Fruit fly (Drosophila melanogaster) whole organism, embryonic: ENCODE measurements around the gene cyr.

Source experiments
- CG10147 ChIP-seq: fragments of 200-800 bp; sonication (Bioruptor generic); optimal IDR thresholded peaks from 2 replicates; lab custom pipeline; 2019; ENCODE audit warnings: missing biosample characterization, mild to moderate bottlenecking, missing genetic modification characterization, moderate library complexity
- CG10267 ChIP-seq: fragments of 200-800 bp; sonication (Bioruptor generic); optimal IDR thresholded peaks from 2 replicates; lab custom pipeline; 2018; ENCODE audit warnings: missing biosample characterization, mild to moderate bottlenecking, missing genetic modification characterization, moderate library complexity
- CG10431 ChIP-seq: fragments of 200-800 bp; sonication (Bioruptor generic); optimal IDR thresholded peaks from 3 replicates; lab custom pipeline; 2018; ENCODE audit warnings: missing biosample characterization, mild to moderate bottlenecking, missing genetic modification characterization
- CG1233 ChIP-seq: fragments of 200-800 bp; sonication (Bioruptor generic); optimal IDR thresholded peaks from 4 replicates; lab custom pipeline; 2018; ENCODE audit warnings: missing biosample characterization, mild to moderate bottlenecking, missing genetic modification characterization
- CG12659 ChIP-seq: fragments of 200-800 bp; sonication (Bioruptor generic); optimal IDR thresholded peaks from 3 replicates; lab custom pipeline; 2017; ENCODE audit warnings: mild to moderate bottlenecking, missing biosample characterization, missing genetic modification reagents, missing genetic modification characterization
- CG14710 ChIP-seq: fragments of 200-800 bp; sonication (Bioruptor generic); optimal IDR thresholded peaks from 3 replicates; lab custom pipeline; 2019; ENCODE audit warnings: missing biosample characterization, mild to moderate bottlenecking, missing genetic modification characterization, moderate library complexity
- CG15601 ChIP-seq: fragments of 200-800 bp; sonication (Bioruptor generic); optimal IDR thresholded peaks from 3 replicates; lab custom pipeline; 2019; ENCODE audit warnings: missing biosample characterization, mild to moderate bottlenecking, missing genetic modification characterization, moderate library complexity
- CG17359 ChIP-seq: fragments of 200-800 bp; sonication (Bioruptor generic); optimal IDR thresholded peaks from 3 replicates; lab custom pipeline; 2018; ENCODE audit warnings: missing biosample characterization, mild to moderate bottlenecking, missing genetic modification characterization, moderate library complexity
- CG17612 ChIP-seq: fragments of 200-800 bp; sonication (Bioruptor generic); IDR thresholded peaks from 2 replicates; pipeline ENCODE4 v1.3.6; 2022; ENCODE audit warnings: missing biosample characterization, missing genetic modification characterization
- CG2678 ChIP-seq: fragments of 200-800 bp; sonication (Bioruptor generic); optimal IDR thresholded peaks from 3 replicates; lab custom pipeline; 2019; ENCODE audit warnings: missing biosample characterization, mild to moderate bottlenecking, missing genetic modification characterization, moderate library complexity
- CG32772 ChIP-seq: fragments of 200-800 bp; sonication (Bioruptor generic); IDR thresholded peaks from 2 replicates; pipeline ENCODE4 v1.3.6; 2022; ENCODE audit warnings: missing biosample characterization, missing genetic modification characterization
- CG3407 ChIP-seq: fragments of 200-800 bp; sonication (Bioruptor generic); optimal IDR thresholded peaks from 2 replicates; lab custom pipeline; 2018; ENCODE audit warnings: missing biosample characterization, mild to moderate bottlenecking, missing genetic modification characterization
- CG34224 ChIP-seq: fragments of 200-800 bp; sonication (Bioruptor generic); IDR thresholded peaks from 3 replicates; pipeline ENCODE4 v1.3.6; 2022; ENCODE audit warnings: missing biosample characterization, missing genetic modification characterization; ENCODE audit not compliant: partially characterized antibody
- CG34376 ChIP-seq: fragments of 200-800 bp; sonication (Bioruptor generic); optimal IDR thresholded peaks from 2 replicates; lab custom pipeline; 2018; ENCODE audit warnings: missing biosample characterization, mild to moderate bottlenecking, missing genetic modification characterization
- CG4360 ChIP-seq: fragments of 200-800 bp; sonication (Bioruptor generic); IDR thresholded peaks from 2 replicates; pipeline ENCODE4 v1.3.6; 2022; ENCODE audit warnings: missing biosample characterization, missing genetic modification characterization
- CG4404 ChIP-seq: fragments of 200-800 bp; sonication (Bioruptor generic); IDR thresholded peaks from 2 replicates; pipeline ENCODE4 v1.3.6; 2022; ENCODE audit warnings: missing biosample characterization, missing genetic modification characterization
- CG6175 ChIP-seq: fragments of 200-800 bp; sonication (Bioruptor generic); IDR thresholded peaks from 3 replicates; pipeline ENCODE4 v1.3.6; 2022; ENCODE audit warnings: missing biosample characterization, missing genetic modification characterization
- CG7745 ChIP-seq: fragments of 200-800 bp; sonication (Bioruptor generic); optimal IDR thresholded peaks from 2 replicates; lab custom pipeline; 2018; ENCODE audit warnings: missing biosample characterization, mild to moderate bottlenecking, missing genetic modification characterization, moderate library complexity
- CG8478 ChIP-seq: fragments of >200 bp; optimal IDR thresholded peaks from 2 replicates; lab custom pipeline; 2018
- Gug ChIP-seq: fragments of 200-800 bp; sonication (Bioruptor generic); IDR thresholded peaks from 4 replicates; pipeline ENCODE4 v1.3.6; 2022; ENCODE audit warnings: missing biosample characterization, missing genetic modification characterization
- Hr78 ChIP-seq, 2 experiments: fragments of 200-800 bp in 1 of 2; fragments of >200 bp in 1 of 2; sonication (Bioruptor generic) in 1 of 2; optimal IDR thresholded peaks; 2 replicates each; lab custom pipeline; 2017 to 2019; ENCODE audit warnings: missing biosample characterization in 2 of 2, missing genetic modification characterization in 2 of 2, mild to moderate bottlenecking in 1 of 2, moderate library complexity in 1 of 2
- Lpt ChIP-seq: fragments of >200 bp; optimal IDR thresholded peaks from 2 replicates; lab custom pipeline; 2018; ENCODE audit warnings: missing biosample characterization, missing genetic modification characterization
- MESR4 ChIP-seq: fragments of 200-800 bp; sonication (Bioruptor generic); optimal IDR thresholded peaks from 2 replicates; lab custom pipeline; 2018; ENCODE audit warnings: missing biosample characterization, mild to moderate bottlenecking, missing genetic modification characterization, moderate library complexity
- Mrtf ChIP-seq: fragments of 200-800 bp; sonication (Bioruptor generic); IDR thresholded peaks from 3 replicates; pipeline ENCODE4 v1.3.6; 2022; ENCODE audit warnings: missing biosample characterization, missing genetic modification characterization
- NC2β ChIP-seq: fragments of 200-800 bp; sonication (Bioruptor generic); optimal IDR thresholded peaks from 2 replicates; lab custom pipeline; 2016; ENCODE audit warnings: missing biosample characterization, missing genetic modification characterization
- Nf-YC ChIP-seq: fragments of 200-800 bp; optimal IDR thresholded peaks from 3 replicates; lab custom pipeline; 2019; ENCODE audit warnings: missing biosample characterization, mild to moderate bottlenecking, missing genetic modification characterization, moderate library complexity
- Stat92E ChIP-seq, 3 experiments: fragments of >200 bp in 2 of 3; fragments of 200-800 bp in 1 of 3; sonication (Bioruptor generic) in 1 of 3; optimal IDR thresholded peaks; 2 replicates each; lab custom pipeline; 2017 to 2019; ENCODE audit warnings: missing biosample characterization in 3 of 3, missing genetic modification characterization in 3 of 3, mild to moderate bottlenecking in 1 of 3, moderate library complexity in 1 of 3
- bbx ChIP-seq: fragments of 200-800 bp; sonication (Bioruptor generic); IDR thresholded peaks from 2 replicates; pipeline ENCODE4 v1.3.6; 2022; ENCODE audit warnings: missing biosample characterization, missing genetic modification characterization; ENCODE audit not compliant: partially characterized antibody
- cato ChIP-seq: fragments of 200-800 bp; sonication (Bioruptor generic); optimal IDR thresholded peaks from 2 replicates; lab custom pipeline; 2016; ENCODE audit warnings: missing biosample characterization, missing genetic modification characterization, borderline replicate concordance
- chinmo ChIP-seq: fragments of 200-800 bp; sonication (Bioruptor generic); IDR thresholded peaks from 4 replicates; pipeline ENCODE4 v1.3.6; 2022; ENCODE audit warnings: missing biosample characterization, missing genetic modification characterization; ENCODE audit not compliant: partially characterized antibody
- croc ChIP-seq: fragments of 200-800 bp; sonication (Bioruptor generic); conservative IDR thresholded peaks from 3 replicates; pipeline ENCODE4 v1.3.6; 2022; ENCODE audit warnings: missing biosample characterization, missing genetic modification characterization
- cwo ChIP-seq: fragments of 200-800 bp; sonication (Bioruptor generic); optimal IDR thresholded peaks from 3 replicates; lab custom pipeline; 2017; ENCODE audit warnings: missing biosample characterization, missing genetic modification characterization, mild to moderate bottlenecking, moderate library complexity, missing genetic modification reagents
- dati ChIP-seq: fragments of 200-800 bp; sonication (Bioruptor generic); IDR thresholded peaks from 2 replicates; pipeline ENCODE4 v1.3.6; 2022; ENCODE audit warnings: missing biosample characterization, missing genetic modification characterization
- dmrt11E ChIP-seq: fragments of 200-800 bp; sonication (Bioruptor generic); optimal IDR thresholded peaks from 3 replicates; lab custom pipeline; 2018; ENCODE audit warnings: missing biosample characterization, mild to moderate bottlenecking, missing genetic modification characterization, moderate library complexity
- dysf ChIP-seq: fragments of 200-800 bp; sonication (Bioruptor generic); IDR thresholded peaks from 3 replicates; pipeline ENCODE4 v1.3.6; 2022; ENCODE audit warnings: missing biosample characterization, missing genetic modification characterization
- eve ChIP-seq, 2 experiments: fragments of >200 bp; optimal IDR thresholded peaks; 2 replicates each; lab custom pipeline; 2017; ENCODE audit warnings: missing biosample characterization in 2 of 2, missing genetic modification characterization in 2 of 2
- ftz-f1 ChIP-seq: fragments of 200-800 bp; sonication (Bioruptor generic); optimal IDR thresholded peaks from 2 replicates; lab custom pipeline; 2016; ENCODE audit warnings: missing biosample characterization, missing genetic modification characterization
- gcm2 ChIP-seq: fragments of 200-800 bp; sonication (Bioruptor generic); optimal IDR thresholded peaks from 2 replicates; lab custom pipeline; 2016; ENCODE audit warnings: missing biosample characterization, missing genetic modification characterization
- grn ChIP-seq: fragments of 200-800 bp; sonication (Bioruptor generic); optimal IDR thresholded peaks from 3 replicates; lab custom pipeline; 2017; ENCODE audit warnings: missing biosample characterization, missing genetic modification characterization
- insv ChIP-seq, 2 experiments: fragments of 200-800 bp; sonication (Bioruptor generic); optimal IDR thresholded peaks; 3 replicates each; lab custom pipeline; 2016 to 2018; ENCODE audit warnings: missing biosample characterization in 2 of 2, missing genetic modification characterization in 2 of 2
- lbe ChIP-seq: fragments of 200-800 bp; sonication (Bioruptor generic); optimal IDR thresholded peaks from 2 replicates; lab custom pipeline; 2016; ENCODE audit warnings: missing biosample characterization, mild to moderate bottlenecking, missing genetic modification characterization
- prd ChIP-seq, 3 experiments: fragments of >200 bp in 2 of 3; fragments of 200-800 bp in 1 of 3; sonication (Bioruptor generic) in 1 of 3; optimal IDR thresholded peaks in 2 of 3; IDR thresholded peaks in 1 of 3; 2 replicates in 2 of 3; 3 replicates in 1 of 3; pipeline versions ENCODE4 v1.3.6 to Lab custom; 2017 to 2022; ENCODE audit warnings: missing biosample characterization in 1 of 3, missing genetic modification characterization in 1 of 3
- scrt ChIP-seq: fragments of 200-800 bp; sonication (Bioruptor generic); optimal IDR thresholded peaks from 2 replicates; lab custom pipeline; 2018; ENCODE audit warnings: missing biosample characterization, mild to moderate bottlenecking, missing genetic modification characterization, moderate library complexity
- sens ChIP-seq: fragments of 200-800 bp; sonication (Bioruptor generic); peaks from one replicate; lab custom pipeline; 2016; ENCODE audit warnings: missing biosample characterization, missing genetic modification characterization
- sqz ChIP-seq: fragments of 200-800 bp; sonication (Bioruptor generic); optimal IDR thresholded peaks from 3 replicates; lab custom pipeline; 2018; ENCODE audit warnings: missing biosample characterization, mild to moderate bottlenecking, missing genetic modification characterization
- vfl ChIP-seq: fragments of 200-800 bp; sonication (Bioruptor generic); optimal IDR thresholded peaks from 2 replicates; lab custom pipeline; 2016; ENCODE audit warnings: missing biosample characterization, missing genetic modification characterization
- vnd ChIP-seq: fragments of 200-800 bp; sonication (Bioruptor generic); IDR thresholded peaks from 3 replicates; pipeline ENCODE4 v1.3.6; 2022; ENCODE audit warnings: missing biosample characterization, missing genetic modification characterization; ENCODE audit not compliant: partially characterized antibody
- wor ChIP-seq: fragments of 200-800 bp; sonication (Bioruptor generic); IDR thresholded peaks from 2 replicates; pipeline ENCODE4 v1.3.6; 2022; ENCODE audit warnings: missing biosample characterization, missing genetic modification characterization

cyr gene

dm6 chrX:8106281-8107050 is 29.0 kb downstream of the cyr start (continued):
- TF ChIP-seq Hr78 (GFP tag; optimal IDR thresholded peaks at IDR 0.05; lab: Kevin White, UChicago) (peak in 1 of 2 experiments; percentile 53), CG34376 (GFP tag; lab: Kevin White, UChicago) (peak; percentile 70), Gug (GFP tag; lab: Robert Waterston, UW) (no peak), dmrt11E (tag; lab: Kevin White, UChicago) (no peak), cato (GFP tag; lab: Kevin White, UChicago) (no peak), CG6175 (no peak), CG7745 (tag; lab: Kevin White, UChicago) (peak; percentile 95), MESR4 (GFP tag; lab: Kevin White, UChicago) (no peak), CG8478 (lab: Kevin White, UChicago) (no peak), CG10431 (GFP tag; lab: Kevin White, UChicago) (peak; percentile 4), chinmo (GFP tag; lab: Robert Waterston, UW) (0 out of 4 replicates have a peak, but pooled peaks have one; percentile 14), Lpt (GFP tag; lab: Kevin White, UChicago) (no peak), vnd (GFP tag; lab: Robert Waterston, UW) (peak; percentile 52; the same call in 2 of the 3 replicates), CG2678 (tag; lab: Kevin White, UChicago) (no peak), Mrtf (no peak), Stat92E (GFP tag; optimal IDR thresholded peaks at IDR 0.05; lab: Kevin White, UChicago) (no peak), CG10147 (GFP tag; lab: Kevin White, UChicago) (no peak), CG10267 (no peak), prd (optimal IDR thresholded peaks at IDR 0.05; lab: Kevin White, UChicago) (no peak), prd (GFP tag; IDR thresholded peaks at IDR 0.05; lab: Robert Waterston, UW) (no peak), NC2β (no peak), CG12659 (GFP tag; lab: Kevin White, UChicago) (no peak), ftz-f1 (no peak), CG3407 (GFP tag; lab: Kevin White, UChicago) (no peak), lbe (peak; percentile 15), eve (GFP tag; optimal IDR thresholded peaks at IDR 0.05; lab: Kevin White, UChicago) (no peak), sqz (peak; percentile 53), sens (GFP tag; lab: Kevin White, UChicago) (peak; percentile 67), insv (GFP tag; optimal IDR thresholded peaks at IDR 0.05; lab: Kevin White, UChicago) (no peak), grn (GFP tag; lab: Kevin White, UChicago) (peak; percentile 89), gcm2 (GFP tag; lab: Kevin White, UChicago) (no peak), CG14710 (no peak), dysf (no peak), vfl (no peak), CG15601 (peak; percentile 10), CG32772 (GFP tag; lab: Robert Waterston, UW) (no peak), Nf-YC (no peak), CG4360 (no peak), dati (GFP tag; lab: Robert Waterston, UW) (no peak), bbx (GFP tag; lab: Robert Waterston, UW) (no peak), croc (no peak), CG34224 (GFP tag; lab: Robert Waterston, UW) (no peak), CG4404 (no peak), scrt (no peak), CG17359 (tag; lab: Kevin White, UChicago) (no peak), cwo (GFP tag; lab: Kevin White, UChicago) (peak; percentile 12), wor (GFP tag; lab: Robert Waterston, UW) (no peak), CG17612 (no peak), CG1233 (no peak)
